Worm (Caenorhabditis elegans) whole organism, L4/young adult: Measurements from ENCODE around the gene F08B12.4.

ENCODE experiments used
- W03F9.2 ChIP-seq: fragments of 150-350 bp; optimal IDR thresholded peaks from 2 replicates; lab custom pipeline; 2014; ENCODE audit warnings: missing biosample characterization, missing genetic modification characterization
- him-1 ChIP-seq: sonication (generic microtip); optimal IDR thresholded peaks from 2 replicates; lab custom pipeline; 2016; ENCODE audit warnings: missing genotype, missing genetic modification reagents, missing genetic modification characterization, missing compliant biosample characterization

DNA sequence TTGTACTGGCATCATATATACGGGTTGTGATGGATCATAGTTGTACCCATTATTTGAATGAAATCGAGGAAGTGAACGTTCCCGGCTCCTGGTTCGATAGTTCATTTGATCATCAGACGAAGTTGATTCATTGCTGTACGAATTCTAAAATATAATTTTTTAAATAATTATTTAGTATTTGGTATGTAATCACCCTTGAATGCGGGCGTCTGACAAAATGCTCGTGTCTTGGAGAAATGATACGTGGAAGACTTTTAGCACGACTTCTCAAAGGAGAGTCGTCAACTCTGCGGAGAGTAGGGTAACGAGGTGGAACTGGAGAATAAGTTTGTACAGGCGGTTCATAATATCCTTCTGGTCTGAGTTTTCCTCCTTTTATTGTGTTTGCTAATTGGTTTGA lies 20.0 kb upstream of the F08B12.4 start:
- TF ChIP-seq him-1 (tag; lab: Kevin White, UChicago) (no peak), W03F9.2 (tag; lab: Kevin White, UChicago) (no peak)
